Worm (Caenorhabditis elegans): ENCODE measurements around the gene ins-12.

DNA sequence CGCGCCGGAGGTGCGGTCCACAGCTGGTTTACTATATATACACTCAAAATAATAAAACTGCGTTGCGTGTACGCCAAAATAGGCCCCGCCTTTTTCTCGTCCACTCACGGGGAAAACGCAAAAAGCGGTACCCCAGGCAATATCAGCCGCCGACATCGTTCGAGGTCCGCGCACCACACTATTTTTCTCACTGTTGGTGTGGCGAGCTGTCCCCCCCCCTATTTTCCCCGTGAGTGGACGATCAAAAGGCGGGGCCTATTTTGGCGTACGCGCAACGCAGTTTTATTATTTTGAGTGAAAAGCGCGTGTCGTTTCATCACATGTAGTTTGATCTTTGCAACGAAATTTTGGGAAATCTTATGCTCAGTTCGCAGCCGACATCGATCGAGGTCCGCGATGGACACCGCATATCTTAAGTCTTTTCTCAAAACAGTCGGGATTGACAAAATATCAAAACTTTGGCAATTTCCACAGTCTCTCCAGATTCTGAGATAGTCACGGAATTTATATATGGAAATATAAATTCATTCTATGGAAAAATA lies 10.7 kb downstream of the ins-12 start:
- TF ChIP-seq pha-2 (tag; optimal IDR thresholded peaks at IDR 0.05) (no peak), ama-1 (optimal IDR thresholded peaks at IDR 0.05) (no peak), ahr-1 (tag; optimal IDR thresholded peaks at IDR 0.05) (no peak), ceh-24 (tag; optimal IDR thresholded peaks at IDR 0.05) (no peak), ets-4 (tag; optimal IDR thresholded peaks at IDR 0.05) (no peak), tbx-2 (tag; optimal IDR thresholded peaks at IDR 0.05) (no peak), nhr-232 (tag; optimal IDR thresholded peaks at IDR 0.05) (no peak), sdc-2 (tag; optimal IDR thresholded peaks at IDR 0.05) (no peak), ceh-14 (tag; optimal IDR thresholded peaks at IDR 0.05) (no peak), dmd-4 (tag; optimal IDR thresholded peaks at IDR 0.05; ENCODE audit: borderline replicate concordance) (no peak), ceh-48 (tag; optimal IDR thresholded peaks at IDR 0.05) (no peak), rnt-1 (tag; optimal IDR thresholded peaks at IDR 0.05) (no peak)

Data from whole organism, late embryonic.